Worm (Caenorhabditis elegans) whole organism, mixed stage, embryonic: ENCODE results near the gene ram-5.

ENCODE experiments used
- M03D4.4 ChIP-seq: sonication (generic microtip); optimal IDR thresholded peaks from 2 replicates; lab custom pipeline; 2017; ENCODE audit warnings: mild to moderate bottlenecking, missing genetic modification characterization, missing compliant biosample characterization
- bed-3 ChIP-seq: fragments of 200-800 bp; sonication (Bioruptor generic); optimal IDR thresholded peaks from 3 replicates; lab custom pipeline; 2018; ENCODE audit warnings: mild to moderate bottlenecking, missing genetic modification characterization, moderate library complexity, missing compliant biosample characterization
- blmp-1 ChIP-seq: fragments of 150-350 bp; optimal IDR thresholded peaks from 2 replicates; lab custom pipeline; 2014; ENCODE audit warnings: missing biosample characterization, missing genetic modification characterization
- ceh-43 ChIP-seq: fragments of 200-800 bp; sonication (Bioruptor generic); optimal IDR thresholded peaks from 2 replicates; lab custom pipeline; 2018; ENCODE audit warnings: mild to moderate bottlenecking, missing genetic modification characterization, moderate library complexity, missing compliant biosample characterization
- ces-1 ChIP-seq: fragments of 150-350 bp; optimal IDR thresholded peaks from 2 replicates; lab custom pipeline; 2014; ENCODE audit warnings: missing biosample characterization, missing genetic modification reagents, missing genetic modification characterization
- cnd-1 ChIP-seq: fragments of 200-800 bp; sonication (Bioruptor generic); optimal IDR thresholded peaks from 2 replicates; lab custom pipeline; 2018; ENCODE audit warnings: mild to moderate bottlenecking, missing genetic modification characterization, missing compliant biosample characterization
- drap-1 ChIP-seq: fragments of 200-800 bp; sonication (Bioruptor generic); optimal IDR thresholded peaks from 3 replicates; lab custom pipeline; 2018; ENCODE audit warnings: mild to moderate bottlenecking, missing genetic modification characterization, missing compliant biosample characterization
- elt-1 ChIP-seq: sonication (generic microtip); optimal IDR thresholded peaks from 2 replicates; lab custom pipeline; 2017; ENCODE audit warnings: missing genetic modification characterization, mild to moderate bottlenecking, missing compliant biosample characterization, antibody characterized with exemption, moderate library complexity, borderline replicate concordance; ENCODE audit not compliant: insufficient read depth
- elt-3 ChIP-seq: fragments of 150-350 bp; optimal IDR thresholded peaks from 2 replicates; lab custom pipeline; 2014; ENCODE audit warnings: missing biosample characterization, missing genetic modification characterization
- flh-1 ChIP-seq: fragments of 200-800 bp; sonication (Bioruptor generic); optimal IDR thresholded peaks from 2 replicates; lab custom pipeline; 2018; ENCODE audit warnings: mild to moderate bottlenecking, missing genetic modification characterization, moderate library complexity, missing compliant biosample characterization
- ham-2 ChIP-seq: fragments of 200-800 bp; sonication (Bioruptor generic); optimal IDR thresholded peaks from 2 replicates; lab custom pipeline; 2018; ENCODE audit warnings: mild to moderate bottlenecking, missing genetic modification characterization, missing compliant biosample characterization
- hlh-1 ChIP-seq: fragments of 150-350 bp; optimal IDR thresholded peaks from 2 replicates; lab custom pipeline; 2014; ENCODE audit warnings: missing biosample characterization, missing genetic modification reagents, missing genetic modification characterization
- lin-13 ChIP-seq: fragments of 150-350 bp; optimal IDR thresholded peaks from 2 replicates; lab custom pipeline; 2014; ENCODE audit warnings: missing biosample characterization, missing genetic modification characterization
- lin-32 ChIP-seq: fragments of 200-800 bp; sonication (Bioruptor generic); optimal IDR thresholded peaks from 2 replicates; lab custom pipeline; 2018; ENCODE audit warnings: mild to moderate bottlenecking, missing genetic modification characterization, missing compliant biosample characterization
- lsy-2 ChIP-seq: fragments of 150-350 bp; optimal IDR thresholded peaks from 2 replicates; lab custom pipeline; 2014; ENCODE audit warnings: missing biosample characterization, missing genetic modification characterization
- mep-1 ChIP-seq: fragments of 150-350 bp; optimal IDR thresholded peaks from 2 replicates; lab custom pipeline; 2017; ENCODE audit warnings: missing biosample characterization, missing genetic modification reagents, missing genetic modification characterization, inconsistent platforms
- nhr-12 ChIP-seq: fragments of 150-350 bp; optimal IDR thresholded peaks from 2 replicates; lab custom pipeline; 2014; ENCODE audit warnings: missing biosample characterization, missing genetic modification characterization
- nhr-2 ChIP-seq: fragments of 150-350 bp; optimal IDR thresholded peaks from 2 replicates; lab custom pipeline; 2014; ENCODE audit warnings: missing biosample characterization, missing genetic modification characterization
- nhr-237 ChIP-seq: fragments of 150-350 bp; optimal IDR thresholded peaks from 2 replicates; lab custom pipeline; 2014; ENCODE audit warnings: missing biosample characterization, missing genetic modification characterization
- nhr-28 ChIP-seq: fragments of 150-350 bp; optimal IDR thresholded peaks from 2 replicates; lab custom pipeline; 2014; ENCODE audit warnings: missing biosample characterization, missing genetic modification characterization
- nhr-76 ChIP-seq: sonication (generic microtip); optimal IDR thresholded peaks from 2 replicates; lab custom pipeline; 2017; ENCODE audit warnings: missing biosample characterization, missing genetic modification characterization
- pha-4 ChIP-seq: fragments of 150-350 bp; optimal IDR thresholded peaks from 2 replicates; lab custom pipeline; 2018; ENCODE audit warnings: missing biosample characterization, missing genetic modification reagents, missing genetic modification characterization
- sem-2 ChIP-seq: fragments of 200-800 bp; sonication (Bioruptor generic); optimal IDR thresholded peaks from 2 replicates; lab custom pipeline; 2018; ENCODE audit warnings: mild to moderate bottlenecking, missing genetic modification characterization, missing compliant biosample characterization
- snpc-4 ChIP-seq: fragments of 150-350 bp; optimal IDR thresholded peaks from 2 replicates; lab custom pipeline; 2014; ENCODE audit warnings: missing biosample characterization, missing genetic modification characterization
- sptf-1 ChIP-seq: sonication (generic microtip); optimal IDR thresholded peaks from 2 replicates; lab custom pipeline; 2017; ENCODE audit warnings: mild to moderate bottlenecking, missing genetic modification characterization, moderate library complexity, missing compliant biosample characterization
- tbx-8 ChIP-seq: fragments of 200-800 bp; sonication (Bioruptor generic); optimal IDR thresholded peaks from 2 replicates; lab custom pipeline; 2018; ENCODE audit warnings: mild to moderate bottlenecking, missing genetic modification characterization, moderate library complexity, missing compliant biosample characterization
- unc-120 ChIP-seq: sonication (generic microtip); optimal IDR thresholded peaks from 2 replicates; lab custom pipeline; 2017; ENCODE audit warnings: missing genetic modification characterization, missing compliant biosample characterization; ENCODE audit not compliant: poor library complexity, severe bottlenecking
- unc-39 ChIP-seq: fragments of 150-350 bp; optimal IDR thresholded peaks from 2 replicates; lab custom pipeline; 2014; ENCODE audit warnings: missing biosample characterization, missing genetic modification characterization
- unc-62 ChIP-seq: fragments of 150-350 bp; optimal IDR thresholded peaks from 2 replicates; lab custom pipeline; 2014; ENCODE audit warnings: missing biosample characterization, missing genetic modification reagents, missing genetic modification characterization
- zip-8 ChIP-seq: fragments of 150-350 bp; optimal IDR thresholded peaks from 2 replicates; lab custom pipeline; 2014; ENCODE audit warnings: missing biosample characterization, missing genetic modification characterization
- ztf-11 ChIP-seq: fragments of 150-350 bp; optimal IDR thresholded peaks from 2 replicates; lab custom pipeline; 2014; ENCODE audit warnings: missing biosample characterization, missing genetic modification characterization

Gene ram-5

ce11 chrX:14559084-14559483 lies 9.1 kb downstream of the ram-5 start:
- TF ChIP-seq elt-3 = no peak
- TF ChIP-seq sptf-1 (tag; lab: Kevin White, UChicago) = no peak
- no peak for TF ChIP-seq sem-2 (GFP tag; lab: Kevin White, UChicago)
- no peak for TF ChIP-seq zip-8 (tag; lab: Kevin White, UChicago)
- TF ChIP-seq lin-32 (GFP tag; lab: Kevin White, UChicago) = no peak
- TF ChIP-seq tbx-8 (GFP tag; lab: Kevin White, UChicago) = no peak
- no peak for TF ChIP-seq nhr-2

- TF ChIP-seq pha-4 (tag; lab: Kevin White, UChicago) (peak; percentile 52), cnd-1 (no peak), lin-13 (tag; lab: Kevin White, UChicago) (no peak), bed-3 (GFP tag; lab: Kevin White, UChicago) (no peak)
These were observed 9.8 kb downstream of the ram-5 start for ce11 chrX:14559519-14560296.

- TF ChIP-seq hlh-1 (tag; lab: Kevin White, UChicago) (peak; percentile 62), elt-3 (peak; percentile 93), sem-2 (GFP tag; lab: Kevin White, UChicago) (no peak), unc-39 (tag; lab: Kevin White, UChicago) (no peak), elt-1 (tag; lab: Kevin White, UChicago) (peak; percentile 56), ces-1 (GFP tag; lab: Kevin White, UChicago) (peak; percentile 54), unc-120 (tag; lab: Kevin White, UChicago) (peak; percentile 85), unc-62 (GFP tag; lab: Kevin White, UChicago) (peak; percentile 93), nhr-28 (peak; percentile 23), nhr-12 (no peak), blmp-1 (tag; lab: Kevin White, UChicago) (peak; percentile 74), ham-2 (GFP tag; lab: Kevin White, UChicago) (peak; percentile 94), pha-4 (tag; lab: Kevin White, UChicago) (peak; percentile 88), mep-1 (tag; lab: Kevin White, UChicago) (peak; percentile 45), sptf-1 (tag; lab: Kevin White, UChicago) (peak; percentile 30), drap-1 (peak; percentile 29), lsy-2 (no peak), nhr-237 (peak; percentile 95)
These were observed 10.3 kb downstream of the ram-5 start for ce11 chrX:14560297-14560680.

- TF ChIP-seq drap-1 (peak; percentile 9), hlh-1 (tag; lab: Kevin White, UChicago) (peak; percentile 80), nhr-237 (peak; percentile 5), unc-62 (GFP tag; lab: Kevin White, UChicago) (peak; percentile 11), sem-2 (GFP tag; lab: Kevin White, UChicago) (no peak), nhr-76 (tag; lab: Kevin White, UChicago) (no peak), flh-1 (no peak), bed-3 (GFP tag; lab: Kevin White, UChicago) (no peak), ham-2 (GFP tag; lab: Kevin White, UChicago) (no peak), nhr-12 (no peak), snpc-4 (tag; lab: Kevin White, UChicago) (no peak), ztf-11 (no peak), mep-1 (tag; lab: Kevin White, UChicago) (no peak), unc-120 (tag; lab: Kevin White, UChicago) (peak; percentile 59), M03D4.4 (tag; lab: Kevin White, UChicago) (peak; percentile 38), ces-1 (GFP tag; lab: Kevin White, UChicago) (peak; percentile 64), blmp-1 (tag; lab: Kevin White, UChicago) (no peak), ceh-43 (GFP tag; lab: Kevin White, UChicago) (no peak), lsy-2 (peak; percentile 1)
These were observed 11.5 kb downstream of the ram-5 start for ce11 chrX:14561416-14561973.
